Worm (Caenorhabditis elegans) whole organism, dauer: ENCODE measurements around the gene R05H5.4.

Experiments
- unc-62 ChIP-seq: sonication (generic microtip); optimal IDR thresholded peaks from 2 replicates; lab custom pipeline; 2017; ENCODE audit warnings: missing biosample characterization, missing genetic modification reagents, missing genetic modification characterization

R05H5.4 gene

ce11 chrII:10203765-10204164 is 4.0 kb upstream of the R05H5.4 start:
- no peak for TF ChIP-seq unc-62 (GFP tag; lab: Kevin White, UChicago)

DNA sequence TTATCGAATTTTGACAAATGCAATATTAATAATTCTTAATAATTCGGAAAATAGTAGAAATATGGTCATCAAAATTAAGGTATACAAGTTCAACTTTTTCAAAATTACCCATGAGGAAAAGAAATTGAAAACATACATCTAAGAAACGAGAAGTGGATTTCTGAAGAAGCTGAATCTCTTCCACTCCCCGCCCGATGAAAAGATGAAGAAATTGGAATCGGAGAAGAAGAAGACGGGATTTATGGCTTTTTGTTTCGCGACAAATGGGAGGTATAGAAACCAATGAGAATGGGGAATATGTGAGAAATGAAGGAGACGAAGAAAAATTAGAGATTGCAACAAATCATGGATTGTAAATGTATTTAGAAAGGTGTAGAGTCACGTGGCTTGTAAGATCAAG is 3.3 kb upstream of the R05H5.4 start:
- TF ChIP-seq unc-62 (GFP tag; lab: Kevin White, UChicago), result no peak

DNA sequence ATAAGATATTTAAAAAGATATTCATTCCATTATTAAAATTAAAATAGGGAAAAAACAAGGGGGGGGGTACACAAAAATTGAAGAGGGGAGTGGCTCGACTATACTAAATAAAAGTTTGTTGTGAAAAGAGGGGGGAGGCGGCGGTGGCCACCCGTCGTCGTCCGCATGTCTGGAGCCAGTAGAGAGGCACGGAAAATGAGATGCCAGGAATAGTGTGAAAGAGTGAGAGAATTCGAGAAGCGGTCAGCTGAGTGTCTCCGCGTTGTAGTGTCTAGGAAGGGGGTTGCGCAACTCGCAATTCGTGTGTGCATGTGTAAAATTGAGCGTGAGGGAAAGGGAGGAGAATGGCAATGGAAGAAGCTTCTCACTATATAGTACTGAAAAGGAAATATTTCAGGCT is 2.5 kb upstream of the R05H5.4 start:
- no peak for TF ChIP-seq unc-62 (GFP tag; lab: Kevin White, UChicago)

DNA sequence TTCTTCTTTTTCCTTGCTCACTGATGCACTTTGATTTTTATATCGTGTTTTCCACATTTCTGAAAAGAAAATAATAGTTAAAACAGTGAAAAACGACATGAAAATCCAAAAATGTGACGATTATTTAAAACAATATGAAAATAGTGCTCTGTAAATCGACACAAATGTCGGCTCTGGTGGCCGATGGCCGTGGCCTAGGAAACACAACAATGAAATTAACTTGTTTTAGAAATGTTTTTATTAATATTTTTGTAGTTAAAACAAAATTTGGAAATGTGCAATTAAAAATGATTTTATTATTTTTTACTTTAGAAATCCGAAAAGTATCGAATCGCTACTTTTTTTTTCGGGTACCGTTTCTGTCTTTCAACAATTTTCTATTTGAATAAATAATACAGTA is 953 bp upstream of the R05H5.4 start, which contains the start of gene arv-1:
TSS of gene arv-1 (minus strand) at position 65 of the 400 bp plus-strand sequence.
- no peak for TF ChIP-seq unc-62 (GFP tag; lab: Kevin White, UChicago)

- TF ChIP-seq unc-62 (GFP tag; lab: Kevin White, UChicago), result no peak
Measured at ce11 chrII:10198486-10198885, 1.3 kb downstream of the R05H5.4 start.

DNA sequence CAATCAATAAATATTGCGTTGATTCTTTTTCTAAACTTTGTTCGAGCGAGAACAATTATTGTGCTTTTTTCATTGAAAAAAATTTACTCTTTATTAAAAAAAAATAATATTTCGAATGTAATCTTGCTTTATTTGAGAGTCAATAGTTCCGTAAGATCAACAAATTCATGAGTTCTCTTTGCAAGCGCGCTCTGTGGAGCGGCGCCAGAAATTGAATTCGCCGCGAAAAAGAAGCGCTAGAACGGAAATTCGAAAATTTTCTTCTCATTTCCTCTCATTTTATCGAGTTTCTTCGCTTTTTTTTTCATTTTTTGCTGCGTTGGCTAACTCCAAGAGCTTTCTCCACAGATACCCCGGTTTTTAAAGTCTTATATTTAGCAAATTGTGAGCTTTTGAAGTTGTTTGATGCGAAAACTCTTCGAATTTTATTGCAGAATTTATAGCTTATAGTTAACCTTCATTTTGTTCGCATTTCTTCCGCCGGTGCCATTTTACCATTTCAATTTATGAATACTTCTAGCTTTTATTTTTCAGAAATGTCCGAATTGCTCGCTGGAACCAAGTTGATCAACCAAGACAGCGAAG is 2.6 kb downstream of the R05H5.4 start, which contains the start of gene R05H5.3:
TSS of gene R05H5.3 (plus strand) at position 535 of the 585 bp plus-strand sequence.
- no peak for TF ChIP-seq unc-62 (GFP tag; lab: Kevin White, UChicago)

- TF ChIP-seq unc-62 (GFP tag; lab: Kevin White, UChicago), result no peak
Measured at ce11 chrII:10194605-10195004, 5.2 kb downstream of the R05H5.4 start, which contains the start of gene srb-6. Gene srb-6, plus strand, starts transcription at chrII:10194905.

- no peak for TF ChIP-seq unc-62 (GFP tag; lab: Kevin White, UChicago)
Measured at ce11 chrII:10192207-10192606, 7.6 kb downstream of the R05H5.4 start, which contains the start of gene R05H5.7. Gene R05H5.7, plus strand, starts transcription at chrII:10192507.

ce11 chrII:10189369-10189768 is 10.4 kb downstream of the R05H5.4 start, which contains the start of gene cdc-25.4:
Gene cdc-25.4, minus strand, starts transcription at chrII:10189469.
- TF ChIP-seq unc-62 (GFP tag; lab: Kevin White, UChicago), result no peak

- TF ChIP-seq unc-62 (GFP tag; lab: Kevin White, UChicago), result no peak
Measured at ce11 chrII:10187808-10188207, 12.0 kb downstream of the R05H5.4 start, which contains the start of gene srd-2. Gene srd-2, minus strand, starts transcription at chrII:10187908.

DNA sequence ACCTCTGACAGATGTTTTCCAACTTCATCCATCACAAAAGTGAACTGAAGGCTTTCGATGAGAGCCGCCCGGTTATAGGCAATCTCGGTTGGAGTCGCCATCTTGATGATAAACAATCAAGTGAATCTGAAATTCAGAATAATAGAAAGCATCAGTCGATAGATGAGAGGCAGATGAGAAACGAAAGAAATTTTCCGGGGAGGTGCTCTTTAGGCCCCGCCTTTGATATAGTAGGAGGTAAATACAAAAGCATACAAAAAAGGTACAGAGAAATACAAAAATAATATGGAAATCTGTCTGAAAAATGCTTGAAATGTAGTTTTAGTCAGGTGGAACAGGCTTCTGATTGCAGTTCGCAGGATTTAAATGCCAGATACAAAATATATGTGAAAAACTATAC is 17.2 kb downstream of the R05H5.4 start, which contains the start of gene srd-1:
TSS of gene srd-1 (minus strand) at position 101 of the 400 bp plus-strand sequence.
- TF ChIP-seq unc-62 (GFP tag; lab: Kevin White, UChicago), result no peak

- TF ChIP-seq unc-62 (GFP tag; lab: Kevin White, UChicago), result no peak
Measured at ce11 chrII:10174338-10174737, 25.5 kb downstream of the R05H5.4 start, which contains the start of gene F33H1.4. Gene F33H1.4, plus strand, starts transcription at chrII:10174648.

ce11 chrII:10172436-10172973 is 27.3 kb downstream of the R05H5.4 start, which contains the start of gene wbp-11:
Gene wbp-11, plus strand, starts transcription at chrII:10172923.
- no peak for TF ChIP-seq unc-62 (GFP tag; lab: Kevin White, UChicago)

DNA sequence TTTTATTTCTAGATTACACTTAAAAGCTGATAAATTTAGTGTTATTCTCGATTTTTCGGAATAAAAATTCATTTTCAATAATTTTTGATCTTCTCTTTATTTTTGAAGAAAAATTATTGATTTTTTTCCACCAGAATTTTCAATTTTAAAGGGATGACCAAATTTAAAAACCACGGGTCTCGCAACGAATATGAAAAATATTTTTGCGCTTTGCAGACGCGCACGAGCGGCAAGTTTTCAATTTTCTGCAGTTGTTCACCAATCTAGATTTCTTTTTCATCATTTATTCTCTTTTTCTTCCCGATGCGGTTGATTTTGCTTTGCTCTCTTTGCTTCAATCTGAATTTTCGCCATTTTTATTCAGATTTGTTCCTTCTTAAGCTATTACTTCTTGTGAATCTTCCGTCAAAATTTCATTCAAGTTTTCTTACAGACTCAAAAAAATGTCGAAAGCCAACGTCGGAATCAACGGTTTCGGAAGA is 28.9 kb downstream of the R05H5.4 start, which contains the start of gene gpd-4:
TSS of gene gpd-4 (plus strand) at position 432 of the 482 bp plus-strand sequence.
- no peak for TF ChIP-seq unc-62 (GFP tag; lab: Kevin White, UChicago)

ce11 chrII:10168905-10169782 is 30.7 kb downstream of the R05H5.4 start, which contains the start of gene daf-19:
Gene daf-19, minus strand, starts transcription at chrII:10169346.
- TF ChIP-seq unc-62 (GFP tag; lab: Kevin White, UChicago), result no peak
